Worm (Caenorhabditis elegans) whole organism, mixed stage, embryonic: ENCODE results near the gene srlf-3.

ENCODE experiments used
- bed-3 ChIP-seq: fragments of 200-800 bp; sonication (Bioruptor generic); optimal IDR thresholded peaks from 3 replicates; lab custom pipeline; 2018; ENCODE audit warnings: mild to moderate bottlenecking, missing genetic modification characterization, moderate library complexity, missing compliant biosample characterization
- blmp-1 ChIP-seq: fragments of 150-350 bp; optimal IDR thresholded peaks from 2 replicates; lab custom pipeline; 2014; ENCODE audit warnings: missing biosample characterization, missing genetic modification characterization
- ceh-39 ChIP-seq: fragments of 150-350 bp; optimal IDR thresholded peaks from 2 replicates; lab custom pipeline; 2014; ENCODE audit warnings: missing biosample characterization, missing genetic modification characterization
- ceh-43 ChIP-seq: fragments of 200-800 bp; sonication (Bioruptor generic); optimal IDR thresholded peaks from 2 replicates; lab custom pipeline; 2018; ENCODE audit warnings: mild to moderate bottlenecking, missing genetic modification characterization, moderate library complexity, missing compliant biosample characterization
- ceh-83 ChIP-seq: fragments of 200-800 bp; sonication (Bioruptor generic); optimal IDR thresholded peaks from 2 replicates; lab custom pipeline; 2018; ENCODE audit warnings: mild to moderate bottlenecking, missing genetic modification characterization, missing compliant biosample characterization
- drap-1 ChIP-seq: fragments of 200-800 bp; sonication (Bioruptor generic); optimal IDR thresholded peaks from 3 replicates; lab custom pipeline; 2018; ENCODE audit warnings: mild to moderate bottlenecking, missing genetic modification characterization, missing compliant biosample characterization
- elt-1 ChIP-seq: sonication (generic microtip); optimal IDR thresholded peaks from 2 replicates; lab custom pipeline; 2017; ENCODE audit warnings: missing genetic modification characterization, mild to moderate bottlenecking, missing compliant biosample characterization, antibody characterized with exemption, moderate library complexity, borderline replicate concordance; ENCODE audit not compliant: insufficient read depth
- elt-3 ChIP-seq: fragments of 150-350 bp; optimal IDR thresholded peaks from 2 replicates; lab custom pipeline; 2014; ENCODE audit warnings: missing biosample characterization, missing genetic modification characterization
- ham-2 ChIP-seq: fragments of 200-800 bp; sonication (Bioruptor generic); optimal IDR thresholded peaks from 2 replicates; lab custom pipeline; 2018; ENCODE audit warnings: mild to moderate bottlenecking, missing genetic modification characterization, missing compliant biosample characterization
- hlh-1 ChIP-seq: fragments of 150-350 bp; optimal IDR thresholded peaks from 2 replicates; lab custom pipeline; 2014; ENCODE audit warnings: missing biosample characterization, missing genetic modification reagents, missing genetic modification characterization
- lin-13 ChIP-seq: fragments of 150-350 bp; optimal IDR thresholded peaks from 2 replicates; lab custom pipeline; 2014; ENCODE audit warnings: missing biosample characterization, missing genetic modification characterization
- lin-32 ChIP-seq: fragments of 200-800 bp; sonication (Bioruptor generic); optimal IDR thresholded peaks from 2 replicates; lab custom pipeline; 2018; ENCODE audit warnings: mild to moderate bottlenecking, missing genetic modification characterization, missing compliant biosample characterization
- mep-1 ChIP-seq: fragments of 150-350 bp; optimal IDR thresholded peaks from 2 replicates; lab custom pipeline; 2017; ENCODE audit warnings: missing biosample characterization, missing genetic modification reagents, missing genetic modification characterization, inconsistent platforms
- mls-2 ChIP-seq: sonication (generic microtip); optimal IDR thresholded peaks from 2 replicates; lab custom pipeline; 2016; ENCODE audit warnings: mild to moderate bottlenecking, missing genetic modification characterization, moderate library complexity, missing compliant biosample characterization
- nhr-2 ChIP-seq: fragments of 150-350 bp; optimal IDR thresholded peaks from 2 replicates; lab custom pipeline; 2014; ENCODE audit warnings: missing biosample characterization, missing genetic modification characterization
- nhr-237 ChIP-seq: fragments of 150-350 bp; optimal IDR thresholded peaks from 2 replicates; lab custom pipeline; 2014; ENCODE audit warnings: missing biosample characterization, missing genetic modification characterization
- nhr-28 ChIP-seq: fragments of 150-350 bp; optimal IDR thresholded peaks from 2 replicates; lab custom pipeline; 2014; ENCODE audit warnings: missing biosample characterization, missing genetic modification characterization
- nhr-76 ChIP-seq: sonication (generic microtip); optimal IDR thresholded peaks from 2 replicates; lab custom pipeline; 2017; ENCODE audit warnings: missing biosample characterization, missing genetic modification characterization
- pha-4 ChIP-seq: fragments of 150-350 bp; optimal IDR thresholded peaks from 2 replicates; lab custom pipeline; 2018; ENCODE audit warnings: missing biosample characterization, missing genetic modification reagents, missing genetic modification characterization
- sem-2 ChIP-seq: fragments of 200-800 bp; sonication (Bioruptor generic); optimal IDR thresholded peaks from 2 replicates; lab custom pipeline; 2018; ENCODE audit warnings: mild to moderate bottlenecking, missing genetic modification characterization, missing compliant biosample characterization
- snpc-4 ChIP-seq: fragments of 150-350 bp; optimal IDR thresholded peaks from 2 replicates; lab custom pipeline; 2014; ENCODE audit warnings: missing biosample characterization, missing genetic modification characterization
- sptf-1 ChIP-seq: sonication (generic microtip); optimal IDR thresholded peaks from 2 replicates; lab custom pipeline; 2017; ENCODE audit warnings: mild to moderate bottlenecking, missing genetic modification characterization, moderate library complexity, missing compliant biosample characterization
- tbx-8 ChIP-seq: fragments of 200-800 bp; sonication (Bioruptor generic); optimal IDR thresholded peaks from 2 replicates; lab custom pipeline; 2018; ENCODE audit warnings: mild to moderate bottlenecking, missing genetic modification characterization, moderate library complexity, missing compliant biosample characterization
- unc-120 ChIP-seq: sonication (generic microtip); optimal IDR thresholded peaks from 2 replicates; lab custom pipeline; 2017; ENCODE audit warnings: missing genetic modification characterization, missing compliant biosample characterization; ENCODE audit not compliant: poor library complexity, severe bottlenecking
- unc-39 ChIP-seq: fragments of 150-350 bp; optimal IDR thresholded peaks from 2 replicates; lab custom pipeline; 2014; ENCODE audit warnings: missing biosample characterization, missing genetic modification characterization
- unc-62 ChIP-seq: fragments of 150-350 bp; optimal IDR thresholded peaks from 2 replicates; lab custom pipeline; 2014; ENCODE audit warnings: missing biosample characterization, missing genetic modification reagents, missing genetic modification characterization
- zip-8 ChIP-seq: fragments of 150-350 bp; optimal IDR thresholded peaks from 2 replicates; lab custom pipeline; 2014; ENCODE audit warnings: missing biosample characterization, missing genetic modification characterization

Gene srlf-3

DNA sequence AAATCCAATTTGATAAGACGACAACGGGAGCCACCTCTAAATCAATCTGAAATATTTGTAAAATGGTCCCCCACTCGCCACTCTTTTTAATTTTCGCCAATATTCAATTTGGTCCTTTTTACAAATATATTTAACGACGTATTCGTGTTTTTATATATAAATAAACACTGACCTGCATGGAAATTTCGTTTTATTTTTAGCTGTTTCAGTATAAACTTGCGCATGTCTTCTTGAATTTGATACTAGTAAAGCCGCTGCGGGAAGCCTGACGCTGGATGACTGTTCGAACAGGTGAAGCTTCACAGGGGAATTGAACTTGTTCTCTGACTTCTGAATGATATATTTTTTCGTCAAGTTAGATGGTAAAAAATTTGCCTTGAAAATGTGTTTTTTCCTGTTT is 27.3 kb downstream of the srlf-3 start:
- TF ChIP-seq blmp-1 (tag; lab: Kevin White, UChicago): no peak
- no peak for TF ChIP-seq mep-1 (tag; lab: Kevin White, UChicago)

DNA sequence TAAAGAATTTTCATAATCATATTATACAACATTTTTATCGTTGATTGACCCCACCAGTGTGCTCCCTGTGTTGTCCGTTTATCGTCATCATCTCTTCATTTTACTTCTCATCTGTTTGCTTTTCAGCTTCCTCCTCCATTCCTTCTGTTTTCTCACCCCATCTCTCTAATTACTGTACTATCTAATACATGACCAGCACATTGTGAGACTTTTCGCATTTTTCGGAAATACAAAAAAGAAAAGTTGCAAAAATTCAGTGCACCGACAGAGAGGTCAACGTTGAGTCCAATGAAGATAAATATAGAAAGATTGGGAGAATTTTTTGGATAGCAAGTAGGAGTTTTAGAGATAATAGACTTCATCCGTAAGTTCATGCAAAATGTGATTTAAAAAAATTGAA is 32.7 kb downstream of the srlf-3 start:
- no peak for TF ChIP-seq unc-39 (tag; lab: Kevin White, UChicago)
- no peak for TF ChIP-seq hlh-1 (tag; lab: Kevin White, UChicago)
- no peak for TF ChIP-seq ceh-43 (GFP tag; lab: Kevin White, UChicago)
- TF ChIP-seq tbx-8 (GFP tag; lab: Kevin White, UChicago): no peak
- no peak for TF ChIP-seq lin-13 (tag; lab: Kevin White, UChicago)
- no peak for TF ChIP-seq ceh-83 (GFP tag; lab: Kevin White, UChicago)
- TF ChIP-seq unc-120 (tag; lab: Kevin White, UChicago): no peak
- no peak for TF ChIP-seq nhr-237 (tag; lab: Kevin White, UChicago)
- no peak for TF ChIP-seq zip-8 (tag; lab: Kevin White, UChicago)
- no peak for TF ChIP-seq blmp-1 (tag; lab: Kevin White, UChicago)
- no peak for TF ChIP-seq nhr-76 (tag; lab: Kevin White, UChicago)
- no peak for TF ChIP-seq pha-4
- no peak for TF ChIP-seq nhr-2 (tag; lab: Kevin White, UChicago)
- no peak for TF ChIP-seq nhr-28 (tag; lab: Kevin White, UChicago)
- TF ChIP-seq unc-62 (GFP tag; lab: Kevin White, UChicago): no peak

DNA sequence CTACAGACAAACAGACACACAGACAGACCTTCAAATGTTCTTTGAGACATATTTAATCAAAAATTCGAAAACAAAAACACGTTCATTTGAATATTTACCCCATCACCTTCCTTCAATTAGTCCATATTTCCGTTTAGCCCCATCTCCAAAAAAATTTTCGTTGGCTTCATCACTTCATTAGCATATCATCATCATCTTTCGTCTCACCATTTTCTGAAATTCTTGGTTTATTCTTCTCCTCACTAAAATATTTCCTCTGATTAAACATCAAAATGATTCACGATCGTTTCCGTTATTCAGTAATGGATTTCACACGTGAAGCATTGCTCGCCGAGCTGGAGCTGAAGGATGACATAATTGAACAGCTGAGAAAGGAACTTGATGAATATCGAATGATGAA is 33.3 kb downstream of the srlf-3 start, which contains the start of gene pkg-2:
Gene pkg-2 (plus strand): TSS at position 301 of the 400 bp plus-strand sequence.
- TF ChIP-seq bed-3 (GFP tag; lab: Kevin White, UChicago) (no peak), sem-2 (GFP tag; lab: Kevin White, UChicago) (no peak), ham-2 (GFP tag; lab: Kevin White, UChicago) (no peak), blmp-1 (tag; lab: Kevin White, UChicago) (no peak), nhr-2 (tag; lab: Kevin White, UChicago) (no peak), unc-120 (tag; lab: Kevin White, UChicago) (no peak), unc-39 (tag; lab: Kevin White, UChicago) (no peak), ceh-39 (tag; lab: Kevin White, UChicago) (no peak), mep-1 (tag; lab: Kevin White, UChicago) (no peak), drap-1 (GFP tag; lab: Kevin White, UChicago) (no peak), elt-3 (tag; lab: Kevin White, UChicago) (no peak), nhr-237 (tag; lab: Kevin White, UChicago) (no peak)

- TF ChIP-seq ceh-83 (GFP tag; lab: Kevin White, UChicago) (no peak), snpc-4 (tag; lab: Kevin White, UChicago) (no peak), nhr-28 (tag; lab: Kevin White, UChicago) (no peak), mls-2 (no peak), mep-1 (tag; lab: Kevin White, UChicago) (no peak)
Measured at ce11 chrIV:8523981-8524380, 36.7 kb downstream of the srlf-3 start.

- TF ChIP-seq ceh-83 (GFP tag; lab: Kevin White, UChicago): no peak
- TF ChIP-seq snpc-4 (tag; lab: Kevin White, UChicago): no peak
- TF ChIP-seq unc-62 (GFP tag; lab: Kevin White, UChicago): peak; percentile 70
- TF ChIP-seq lin-32 (GFP tag; lab: Kevin White, UChicago): no peak
- TF ChIP-seq elt-3 (tag; lab: Kevin White, UChicago): no peak
- TF ChIP-seq unc-120 (tag; lab: Kevin White, UChicago): peak; percentile 47
- TF ChIP-seq nhr-76 (tag; lab: Kevin White, UChicago): no peak
- TF ChIP-seq hlh-1 (tag; lab: Kevin White, UChicago): peak; percentile 55
Measured at ce11 chrIV:8526050-8526449, 38.8 kb downstream of the srlf-3 start.

- TF ChIP-seq nhr-76 (tag; lab: Kevin White, UChicago): no peak
- no peak for TF ChIP-seq ham-2 (GFP tag; lab: Kevin White, UChicago)
- TF ChIP-seq nhr-28 (tag; lab: Kevin White, UChicago): no peak
- no peak for TF ChIP-seq bed-3 (GFP tag; lab: Kevin White, UChicago)
- TF ChIP-seq sptf-1 (tag; lab: Kevin White, UChicago): no peak
- TF ChIP-seq zip-8 (tag; lab: Kevin White, UChicago): no peak
- TF ChIP-seq ceh-83 (GFP tag; lab: Kevin White, UChicago): no peak
- no peak for TF ChIP-seq sem-2 (GFP tag; lab: Kevin White, UChicago)
- no peak for TF ChIP-seq snpc-4 (tag; lab: Kevin White, UChicago)
- TF ChIP-seq elt-1: no peak
Measured at ce11 chrIV:8526579-8526978, 39.3 kb downstream of the srlf-3 start.
